Fruit fly (Drosophila melanogaster): ENCODE data around the gene CG12883.

DNA sequence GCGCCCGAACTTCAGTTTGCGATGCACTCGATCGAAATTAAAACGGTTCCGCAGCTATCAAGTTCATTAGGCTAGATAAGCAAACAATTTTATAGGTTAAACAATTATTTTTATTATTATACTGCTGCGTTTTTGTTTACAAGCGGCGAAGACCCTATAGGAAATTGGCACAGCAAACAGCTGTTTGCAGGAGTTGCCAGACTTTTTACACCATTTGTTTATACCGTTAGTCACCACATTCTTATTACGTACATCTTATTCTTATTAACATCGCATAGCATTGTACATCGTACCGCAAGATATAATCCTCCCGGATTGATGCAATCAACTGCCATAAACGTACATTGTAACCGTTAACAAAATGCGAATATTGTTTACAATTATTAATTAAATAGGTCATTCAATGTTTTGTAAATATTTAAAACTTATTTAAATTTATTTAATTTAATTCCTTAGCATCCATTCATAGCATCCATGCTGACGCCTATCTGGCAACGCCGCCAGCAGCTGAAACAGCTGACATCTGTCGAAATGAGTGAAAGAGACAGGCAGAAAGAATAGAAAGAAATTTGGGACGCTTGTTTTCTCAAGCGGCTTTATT is 27.6 kb downstream of the CG12883 start, which contains the start of the genes CROT and CG12877:
- TF ChIP-seq Pif1A (GFP tag; optimal IDR thresholded peaks at IDR 0.05): peak; percentile 54
- TF ChIP-seq CG10348 (GFP tag; IDR thresholded peaks at IDR 0.05): no peak
- TF ChIP-seq Ets98B (GFP tag; IDR thresholded peaks at IDR 0.05): peak; percentile 87
- peak; percentile 73 for TF ChIP-seq CG34367 (tag; optimal IDR thresholded peaks at IDR 0.05)
- peak; percentile 84 for TF ChIP-seq CG4496 (GFP tag; IDR thresholded peaks at IDR 0.05)
- peak; percentile 49; the same call in 1 of the 2 replicates for TF ChIP-seq rn (GFP tag; IDR thresholded peaks at IDR 0.05)
- peak; percentile 75 for TF ChIP-seq CG8159 (tag; optimal IDR thresholded peaks at IDR 0.05)
- TF ChIP-seq EcR (GFP tag; optimal IDR thresholded peaks at IDR 0.05): no peak

Measured in whole organism, pupa.